Fruit fly (Drosophila melanogaster): ENCODE results near the gene CG42821.

CG42821 gene

DNA sequence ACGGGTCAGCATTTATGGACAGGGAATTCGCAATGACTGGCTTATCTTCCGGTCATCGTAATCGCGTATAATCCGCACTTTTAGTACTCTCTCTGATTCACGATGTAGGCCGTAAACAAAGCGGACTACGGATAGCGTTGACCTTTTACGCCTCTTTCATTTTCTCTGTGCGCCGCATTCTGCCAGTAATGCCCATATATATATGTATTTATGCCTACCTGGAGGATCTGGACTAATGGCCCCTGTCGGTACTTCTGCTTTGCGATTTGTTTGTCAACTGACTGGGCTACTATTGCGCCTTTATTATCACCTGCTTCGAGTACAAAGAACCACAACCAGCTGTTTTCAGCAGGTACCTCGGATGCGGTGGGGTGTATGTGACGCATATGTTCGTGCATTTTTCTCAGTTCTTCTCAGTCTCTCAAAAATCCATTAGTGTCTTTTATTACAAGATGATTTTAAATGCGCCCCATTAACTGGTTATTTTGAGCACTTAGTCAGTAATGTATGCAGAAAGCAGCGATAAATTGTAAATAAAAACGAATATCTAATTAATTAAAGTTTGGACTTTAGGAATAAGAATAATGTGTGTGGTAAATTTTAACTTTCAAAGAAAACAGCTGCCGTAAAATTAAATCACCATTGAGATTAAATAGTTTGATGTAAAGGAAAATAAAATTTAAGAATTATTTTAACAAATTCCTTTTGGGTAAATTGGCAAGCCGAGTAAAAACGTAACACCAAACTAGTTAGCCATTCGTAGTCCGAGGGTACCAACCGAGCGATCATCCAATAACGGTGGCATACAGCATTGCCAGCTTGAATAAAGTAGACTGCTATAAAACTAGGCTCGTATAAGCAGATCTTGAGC lies 18.3 kb upstream of the CG42821 start, which contains the start of gene CREG (continued):
- TF ChIP-seq CG9727 (GFP tag; optimal IDR thresholded peaks at IDR 0.05) (peak; percentile 59), nerfin-2 (GFP tag; IDR thresholded peaks at IDR 0.05; ENCODE audit: partially characterized antibody) (no peak), pfk (GFP tag; optimal IDR thresholded peaks at IDR 0.05) (no peak), CG7839 (tag; optimal IDR thresholded peaks at IDR 0.05) (peak; percentile 28), lola (GFP tag; optimal IDR thresholded peaks at IDR 0.05) (peak in 1 of 3 experiments; percentile 57), CG17912 (GFP tag; optimal IDR thresholded peaks at IDR 0.05) (no peak), CG12219 (GFP tag; optimal IDR thresholded peaks at IDR 0.05) (no peak), CG4730 (GFP tag; IDR thresholded peaks at IDR 0.05) (no peak), Side (GFP tag; optimal IDR thresholded peaks at IDR 0.05) (no peak), CG15479 (GFP tag; optimal IDR thresholded peaks at IDR 0.05) (peak; percentile 95), gt (GFP tag; IDR thresholded peaks at IDR 0.05) (no peak), prd (optimal IDR thresholded peaks at IDR 0.05) (no peak), prd (GFP tag; IDR thresholded peaks at IDR 0.05) (no peak), CG32767 (GFP tag; IDR thresholded peaks at IDR 0.05) (no peak), ash1 (GFP tag; optimal IDR thresholded peaks at IDR 0.05) (no peak), zen2 (GFP tag; IDR thresholded peaks at IDR 0.05; ENCODE audit: partially characterized antibody) (no peak), CG33557 (GFP tag; optimal IDR thresholded peaks at IDR 0.05) (peak; percentile 9), grn (GFP tag; optimal IDR thresholded peaks at IDR 0.05) (peak; percentile 35), Elba2 (GFP tag; optimal IDR thresholded peaks at IDR 0.05) (peak; percentile 58), CG8290 (GFP tag; optimal IDR thresholded peaks at IDR 0.05) (no peak), CG8290 (tag; optimal IDR thresholded peaks at IDR 0.05) (no peak), cad (GFP tag; optimal IDR thresholded peaks at IDR 0.05) (peak; percentile 74), CoRest (tag; optimal IDR thresholded peaks at IDR 0.05) (peak; percentile 45), ssp (GFP tag; IDR thresholded peaks at IDR 0.05) (no peak), CG10654 (GFP tag; optimal IDR thresholded peaks at IDR 0.05) (no peak), CG6689 (GFP tag; IDR thresholded peaks at IDR 0.05) (no peak), ttk (GFP tag; IDR thresholded peaks at IDR 0.05) (no peak), YL-1 (GFP tag; optimal IDR thresholded peaks at IDR 0.05) (peak; percentile 32), wdn (GFP tag; IDR thresholded peaks at IDR 0.05) (no peak), Six4 (GFP tag; optimal IDR thresholded peaks at IDR 0.05) (no peak), en (GFP tag; optimal IDR thresholded peaks at IDR 0.05) (no peak), Ets65A (GFP tag) (peak; percentile 2), CG9215 (GFP tag; IDR thresholded peaks at IDR 0.05) (peak; percentile 91), nau (GFP tag; optimal IDR thresholded peaks at IDR 0.05) (peak; percentile 21), Xbp1 (GFP tag; optimal IDR thresholded peaks at IDR 0.05) (peak; percentile 10), CG12155 (GFP tag; optimal IDR thresholded peaks at IDR 0.05) (no peak), CG1602 (GFP tag; optimal IDR thresholded peaks at IDR 0.05) (no peak), CG14710 (tag; optimal IDR thresholded peaks at IDR 0.05) (peak; percentile 40), org-1 (GFP tag; optimal IDR thresholded peaks at IDR 0.05) (peak; percentile 6), CG6654 (GFP tag; optimal IDR thresholded peaks at IDR 0.05) (no peak), unpg (GFP tag; optimal IDR thresholded peaks at IDR 0.05) (no peak), twi (tag; optimal IDR thresholded peaks at IDR 0.05) (peak; percentile 52), Hr51 (GFP tag; optimal IDR thresholded peaks at IDR 0.05) (peak in 1 of 2 experiments; percentile 15), CG10147 (GFP tag; optimal IDR thresholded peaks at IDR 0.05) (no peak), NC2β (GFP tag; optimal IDR thresholded peaks at IDR 0.05) (peak; percentile 15), lbe (GFP tag; optimal IDR thresholded peaks at IDR 0.05) (no peak), CHES-1-like (GFP tag; optimal IDR thresholded peaks at IDR 0.05) (no peak), CG18262 (tag; optimal IDR thresholded peaks at IDR 0.05) (peak; percentile 47), gsb-n (tag; optimal IDR thresholded peaks at IDR 0.05) (no peak), CG2712 (tag; optimal IDR thresholded peaks at IDR 0.05) (peak; percentile 11)

Data from whole organism, embryonic.